Fruit fly (Drosophila melanogaster) whole organism, wandering third instar larva: ENCODE data around the gene CG10479.

Experiments
- CrebA ChIP-seq: fragments of 200-800 bp; sonication (Bioruptor generic); optimal IDR thresholded peaks from 2 replicates; lab custom pipeline; 2016; ENCODE audit warnings: missing biosample characterization, mild to moderate bottlenecking, missing genetic modification characterization, borderline replicate concordance
- Dfd ChIP-seq: fragments of >200 bp; optimal IDR thresholded peaks from 2 replicates; lab custom pipeline; 2017; ENCODE audit warnings: missing biosample characterization, missing genetic modification characterization
- Dif ChIP-seq: fragments of 200-275, 200-300 bp; sonication (Bioruptor generic); optimal IDR thresholded peaks from 2 replicates; lab custom pipeline; 2018; ENCODE audit warnings: missing biosample characterization, missing genetic modification characterization; ENCODE audit not compliant: partially characterized antibody
- Hr83 ChIP-seq: fragments of 200-300 bp; sonication (Bioruptor generic); optimal IDR thresholded peaks from 2 replicates; lab custom pipeline; 2016; ENCODE audit warnings: missing biosample characterization, mild to moderate bottlenecking, missing genetic modification characterization, moderate library complexity; ENCODE audit not compliant: poor library complexity, severe bottlenecking
- Jra ChIP-seq: sonication (Bioruptor generic); optimal IDR thresholded peaks from 2 replicates; lab custom pipeline; 2016; ENCODE audit warnings: missing biosample characterization, missing genetic modification characterization
- Rel ChIP-seq, 2 experiments: fragments of 200-800 bp; sonication (Bioruptor generic) in 1 of 2; optimal IDR thresholded peaks; 2 replicates in 1 of 2; 3 replicates in 1 of 2; lab custom pipeline; 2016 to 2019; ENCODE audit warnings: mild to moderate bottlenecking in 2 of 2, missing biosample characterization in 2 of 2, missing genetic modification characterization in 2 of 2, moderate library complexity in 1 of 2
- br ChIP-seq: fragments of 200-800 bp; sonication (Bioruptor generic); optimal IDR thresholded peaks from 2 replicates; lab custom pipeline; 2016; ENCODE audit warnings: missing biosample characterization, missing genetic modification characterization
- dl ChIP-seq, 2 experiments: fragments of 175-275, 200-275 bp in 1 of 2; fragments of 200-275 bp in 1 of 2; sonication (Bioruptor generic); optimal IDR thresholded peaks; lab custom pipeline; 2018; ENCODE audit warnings: mild to moderate bottlenecking in 2 of 2, missing biosample characterization in 2 of 2, missing genetic modification characterization in 2 of 2, moderate library complexity in 2 of 2; ENCODE audit not compliant: partially characterized antibody in 2 of 2, insufficient read depth in 1 of 2
- h ChIP-seq: fragments of 200-800 bp; sonication (Bioruptor generic); optimal IDR thresholded peaks from 3 replicates; lab custom pipeline; 2016; ENCODE audit warnings: missing biosample characterization, mild to moderate bottlenecking, missing genetic modification characterization
- psq ChIP-seq: fragments of 200-800 bp; sonication (Bioruptor generic); optimal IDR thresholded peaks from 3 replicates; lab custom pipeline; 2017; ENCODE audit warnings: missing biosample characterization, mild to moderate bottlenecking, missing genetic modification characterization, moderate library complexity
- rgr ChIP-seq: fragments of 200-800 bp; sonication (Bioruptor generic); optimal IDR thresholded peaks from 3 replicates; lab custom pipeline; 2016; ENCODE audit warnings: missing biosample characterization, mild to moderate bottlenecking, missing genetic modification characterization
- sage ChIP-seq: fragments of 200-800 bp; sonication (Bioruptor generic); optimal IDR thresholded peaks from 2 replicates; lab custom pipeline; 2016; ENCODE audit warnings: missing biosample characterization, mild to moderate bottlenecking, missing genetic modification characterization

DNA sequence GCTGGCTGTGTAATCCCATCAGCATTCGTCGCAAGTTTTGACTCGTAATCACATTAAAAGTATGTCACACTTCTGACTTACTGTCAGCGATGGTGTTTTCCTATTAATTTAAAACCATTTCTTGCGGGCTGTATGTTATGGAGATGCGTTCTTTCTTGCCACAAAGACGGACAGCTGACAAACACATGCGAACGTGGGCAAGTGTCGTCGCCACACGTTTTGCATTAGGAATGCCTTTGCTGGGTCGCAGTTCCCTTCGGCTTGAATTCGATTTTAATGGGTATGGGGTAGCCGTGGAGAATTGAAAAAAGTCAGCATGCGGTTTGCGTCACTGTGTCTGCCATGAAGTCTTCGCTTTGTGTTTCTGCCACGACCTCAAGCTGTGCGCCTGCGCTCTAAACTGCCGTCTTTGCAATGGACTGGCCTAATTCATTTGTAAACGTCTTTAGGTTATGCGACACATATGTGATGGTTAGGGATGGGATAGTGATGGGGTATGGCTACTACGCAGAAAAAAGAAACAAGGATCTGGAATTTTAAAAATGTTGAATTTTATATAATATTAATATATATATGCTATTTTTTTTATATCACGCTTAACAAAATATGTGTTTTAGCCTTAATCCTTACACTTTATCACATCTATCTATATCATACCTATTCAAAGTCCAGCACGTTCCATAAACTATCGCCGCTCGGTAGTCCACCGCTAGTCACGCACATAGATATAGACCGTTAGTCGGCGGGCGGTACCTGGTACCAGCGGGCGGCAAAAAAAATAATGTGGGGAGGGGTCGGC, 18.1 kb upstream of the CG10479 start:
- TF ChIP-seq Hr83 (GFP tag; lab: Kevin White, UChicago) (no peak), CrebA (GFP tag; lab: Kevin White, UChicago) (no peak), Rel (GFP tag; optimal IDR thresholded peaks at IDR 0.05; lab: Kevin White, UChicago) (no peak), Rel (tag; optimal IDR thresholded peaks at IDR 0.05; lab: Kevin White, UChicago) (no peak), Dif (no peak), dl (GFP tag; optimal IDR thresholded peaks at IDR 0.05; lab: Kevin White, UChicago; ENCODE audit: insufficient read depth in 1 of 2, partially characterized antibody in 2 of 2) (no peak), h (GFP tag; lab: Kevin White, UChicago) (no peak), Dfd (GFP tag; lab: Kevin White, UChicago) (no peak), Jra (GFP tag; lab: Kevin White, UChicago) (no peak), psq (GFP tag; lab: Kevin White, UChicago) (no peak), rgr (no peak), sage (GFP tag; lab: Kevin White, UChicago) (no peak), br (no peak)
